Worm (Caenorhabditis elegans): ENCODE data around the gene thn-5.

The thn-5 gene

DNA sequence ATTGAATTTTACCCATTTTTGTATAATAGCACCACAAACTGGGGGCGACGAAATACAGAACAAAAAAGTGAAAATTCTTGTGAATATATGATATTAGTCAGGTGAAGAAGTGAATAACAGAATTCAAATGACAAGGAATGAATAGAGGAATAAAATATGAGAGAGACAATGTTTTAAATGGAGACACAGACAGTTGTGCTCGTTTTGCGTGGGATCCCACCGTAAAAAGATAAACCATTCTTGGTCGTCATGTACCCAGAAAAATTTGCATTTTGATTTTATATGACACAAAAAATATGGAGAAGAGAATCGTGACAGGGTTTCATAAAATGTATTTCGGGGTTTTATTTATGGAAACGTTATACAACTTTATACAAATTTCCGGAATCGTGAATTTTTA is 47.1 kb downstream of the thn-5 start, which contains the start of gene F36H12.17:
Gene F36H12.17 (minus strand): TSS at position 101 of the 400 bp plus-strand sequence.
- TF ChIP-seq him-1 (tag; optimal IDR thresholded peaks at IDR 0.05) (no peak), W03F9.2 (tag; optimal IDR thresholded peaks at IDR 0.05) (no peak), dao-5 (tag; optimal IDR thresholded peaks at IDR 0.05) (no peak)

DNA sequence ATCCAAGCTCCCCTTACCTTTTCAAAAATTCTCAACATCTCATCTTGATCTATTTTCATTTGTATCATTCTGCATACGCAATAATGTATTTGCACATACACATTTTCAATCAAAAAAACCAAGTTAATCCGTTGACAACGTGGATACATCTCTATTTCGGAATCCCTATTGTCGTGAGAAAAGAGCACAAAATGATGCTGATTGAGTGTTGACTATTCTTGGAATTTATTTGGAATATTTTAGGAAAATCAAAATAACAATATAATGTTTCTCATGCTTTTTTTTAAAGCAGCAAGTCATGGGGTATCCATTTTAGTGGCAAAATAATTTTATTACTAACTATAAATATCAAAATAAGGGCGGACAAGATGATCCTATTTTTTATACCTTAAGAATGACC is 50.8 kb downstream of the thn-5 start:
- TF ChIP-seq dao-5 (tag; optimal IDR thresholded peaks at IDR 0.05) = no peak
- no peak for TF ChIP-seq him-1 (tag; optimal IDR thresholded peaks at IDR 0.05)
- TF ChIP-seq W03F9.2 (tag; optimal IDR thresholded peaks at IDR 0.05) = no peak
